Fruit fly (Drosophila melanogaster) whole organism, embryonic: Measurements from ENCODE around the gene CG14655.
A peak's percentile ranks its signal among the peaks of the same experiment; 100 is the strongest.

Source experiments
- BEAF-32 ChIP-seq: fragments of 200-800 bp; sonication (Bioruptor generic); optimal IDR thresholded peaks from 3 replicates; lab custom pipeline; 2017; ENCODE audit warnings: missing biosample characterization, missing genetic modification characterization, mild to moderate bottlenecking, moderate library complexity, missing genetic modification reagents
- CG10431 ChIP-seq: fragments of 200-800 bp; sonication (Bioruptor generic); optimal IDR thresholded peaks from 3 replicates; lab custom pipeline; 2018; ENCODE audit warnings: missing biosample characterization, mild to moderate bottlenecking, missing genetic modification characterization
- CG10543 ChIP-seq: fragments of 200-800 bp; sonication (Bioruptor generic); optimal IDR thresholded peaks from 3 replicates; lab custom pipeline; 2017; ENCODE audit warnings: missing biosample characterization, mild to moderate bottlenecking, missing genetic modification characterization, moderate library complexity
- CG11085 ChIP-seq: fragments of 200-800 bp; sonication (Bioruptor generic); IDR thresholded peaks from 2 replicates; pipeline ENCODE4 v1.3.6; 2022; ENCODE audit warnings: missing biosample characterization, missing genetic modification characterization
- CG11456 ChIP-seq: fragments of 200-800 bp; sonication (Bioruptor generic); IDR thresholded peaks from 3 replicates; pipeline ENCODE4 v1.3.6; 2022; ENCODE audit warnings: missing biosample characterization, missing genetic modification characterization
- CG11723 ChIP-seq: fragments of 200-800 bp; sonication (Bioruptor generic); optimal IDR thresholded peaks from 2 replicates; lab custom pipeline; 2017; ENCODE audit warnings: missing biosample characterization, mild to moderate bottlenecking, missing genetic modification characterization
- CG12769 ChIP-seq: fragments of 200-800 bp; sonication (Bioruptor generic); optimal IDR thresholded peaks from 2 replicates; lab custom pipeline; 2019; ENCODE audit warnings: missing biosample characterization, mild to moderate bottlenecking, missing genetic modification characterization, moderate library complexity
- CG13424 ChIP-seq: fragments of 200-800 bp; sonication (Bioruptor generic); optimal IDR thresholded peaks from 2 replicates; lab custom pipeline; 2019; ENCODE audit warnings: missing biosample characterization, mild to moderate bottlenecking, missing genetic modification characterization, moderate library complexity
- CG14667 ChIP-seq: fragments of 200-800 bp; sonication (Bioruptor generic); IDR thresholded peaks from 2 replicates; pipeline ENCODE4 v1.3.6; 2022; ENCODE audit warnings: missing biosample characterization, missing genetic modification characterization
- CG15073 ChIP-seq: fragments of 200-800 bp; sonication (Bioruptor generic); optimal IDR thresholded peaks from 2 replicates; lab custom pipeline; 2016; ENCODE audit warnings: missing biosample characterization, missing genetic modification characterization
- CG15601 ChIP-seq: fragments of 200-800 bp; sonication (Bioruptor generic); optimal IDR thresholded peaks from 3 replicates; lab custom pipeline; 2019; ENCODE audit warnings: missing biosample characterization, mild to moderate bottlenecking, missing genetic modification characterization, moderate library complexity
- CG2116 ChIP-seq: fragments of 200-800 bp; sonication (Bioruptor generic); optimal IDR thresholded peaks from 3 replicates; lab custom pipeline; 2018; ENCODE audit warnings: missing biosample characterization, mild to moderate bottlenecking, missing genetic modification characterization
- CG3163 ChIP-seq: fragments of 200-800 bp; sonication (Bioruptor generic); optimal IDR thresholded peaks from 3 replicates; lab custom pipeline; 2016; ENCODE audit warnings: missing biosample characterization, missing genetic modification characterization
- CG6254 ChIP-seq: fragments of 200-800 bp; sonication (Bioruptor generic); optimal IDR thresholded peaks from 3 replicates; lab custom pipeline; 2017; ENCODE audit warnings: mild to moderate bottlenecking, missing biosample characterization, missing genetic modification reagents, missing genetic modification characterization
- CG6683 ChIP-seq: fragments of 200-800 bp; sonication (Bioruptor generic); optimal IDR thresholded peaks from 2 replicates; lab custom pipeline; 2017; ENCODE audit warnings: missing biosample characterization, mild to moderate bottlenecking, missing genetic modification characterization, missing genetic modification reagents
- CG7556 ChIP-seq: fragments of 200-800 bp; sonication (Bioruptor generic); optimal IDR thresholded peaks from 2 replicates; lab custom pipeline; 2017; ENCODE audit warnings: missing biosample characterization, mild to moderate bottlenecking, missing genetic modification characterization
- CG8388 ChIP-seq: fragments of 200-800 bp; sonication (Bioruptor generic); optimal IDR thresholded peaks from 2 replicates; lab custom pipeline; 2019; ENCODE audit warnings: missing biosample characterization, mild to moderate bottlenecking, missing genetic modification characterization, moderate library complexity
- CG9727 ChIP-seq: fragments of 200-800 bp; sonication (Bioruptor generic); optimal IDR thresholded peaks from 3 replicates; lab custom pipeline; 2017; ENCODE audit warnings: missing biosample characterization, mild to moderate bottlenecking, missing genetic modification characterization
- Deaf1 ChIP-seq: fragments of 200-800 bp; optimal IDR thresholded peaks from 3 replicates; lab custom pipeline; 2019; ENCODE audit warnings: missing biosample characterization, mild to moderate bottlenecking, missing genetic modification characterization, moderate library complexity
- Dek ChIP-seq: fragments of 200-800 bp; sonication (Bioruptor generic); optimal IDR thresholded peaks from 3 replicates; lab custom pipeline; 2019; ENCODE audit warnings: missing biosample characterization, mild to moderate bottlenecking, missing genetic modification characterization, moderate library complexity
- Dfd ChIP-seq, 2 experiments: fragments of >200 bp; optimal IDR thresholded peaks; 2 replicates each; lab custom pipeline; 2017; ENCODE audit warnings: missing biosample characterization in 2 of 2, missing genetic modification characterization in 2 of 2
- ERR ChIP-seq: fragments of 200-800 bp; sonication (Bioruptor generic); optimal IDR thresholded peaks from 2 replicates; lab custom pipeline; 2016; ENCODE audit warnings: missing biosample characterization, missing genetic modification characterization
- Ets65A ChIP-seq: fragments of 200-800 bp; sonication (Bioruptor generic); peaks from one replicate; lab custom pipeline; 2016; ENCODE audit warnings: missing biosample characterization, missing genetic modification characterization
- Ets97D ChIP-seq: fragments of 200-800 bp; sonication (Bioruptor generic); optimal IDR thresholded peaks from 3 replicates; lab custom pipeline; 2016; ENCODE audit warnings: missing biosample characterization, missing genetic modification characterization
- Lhr ChIP-seq: fragments of 200-800 bp; sonication (Bioruptor generic); optimal IDR thresholded peaks from 3 replicates; lab custom pipeline; 2017; ENCODE audit warnings: mild to moderate bottlenecking, missing biosample characterization, missing genetic modification reagents, missing genetic modification characterization
- NFAT ChIP-seq: fragments of 200-800 bp; sonication (Bioruptor generic); IDR thresholded peaks from 2 replicates; pipeline ENCODE4 v1.3.6; 2022; ENCODE audit warnings: missing biosample characterization, missing genetic modification characterization
- NK7.1 ChIP-seq: fragments of 200-800 bp; sonication (Bioruptor generic); optimal IDR thresholded peaks from 3 replicates; lab custom pipeline; 2016; ENCODE audit warnings: missing biosample characterization, missing genetic modification characterization
- Ptx1 ChIP-seq: fragments of 200-800 bp; sonication (Bioruptor generic); IDR thresholded peaks from 2 replicates; pipeline ENCODE4 v1.3.6; 2022; ENCODE audit warnings: missing biosample characterization, missing genetic modification characterization
- Rfx ChIP-seq: fragments of 200-800 bp; sonication (Bioruptor generic); IDR thresholded peaks from 2 replicates; pipeline ENCODE4 v1.3.6; 2022; ENCODE audit warnings: missing biosample characterization, missing genetic modification characterization
- Sox102F ChIP-seq: fragments of 200-800 bp; sonication (Bioruptor generic); optimal IDR thresholded peaks from 2 replicates; lab custom pipeline; 2018; ENCODE audit warnings: missing biosample characterization, mild to moderate bottlenecking, missing genetic modification characterization, moderate library complexity
- Sry-β ChIP-seq: fragments of 200-800 bp; sonication (Bioruptor generic); optimal IDR thresholded peaks from 2 replicates; lab custom pipeline; 2018; ENCODE audit warnings: missing biosample characterization, mild to moderate bottlenecking, missing genetic modification characterization, moderate library complexity
- Sry-δ ChIP-seq: fragments of 200-800 bp; sonication (Bioruptor generic); optimal IDR thresholded peaks from 2 replicates; lab custom pipeline; 2016; ENCODE audit warnings: missing biosample characterization, missing genetic modification characterization
- Xrp1 ChIP-seq: fragments of 200-800 bp; sonication (Bioruptor generic); IDR thresholded peaks from 2 replicates; pipeline ENCODE4 v1.3.6; 2022; ENCODE audit warnings: missing biosample characterization, missing genetic modification characterization
- ara ChIP-seq: fragments of 200-800 bp; sonication (Bioruptor generic); IDR thresholded peaks from 2 replicates; pipeline ENCODE4 v1.3.6; 2022; ENCODE audit warnings: missing biosample characterization, missing genetic modification characterization
- bigmax ChIP-seq: fragments of 200-800 bp; sonication (Bioruptor generic); optimal IDR thresholded peaks from 2 replicates; lab custom pipeline; 2018; ENCODE audit warnings: missing biosample characterization, mild to moderate bottlenecking, missing genetic modification characterization
- btn ChIP-seq: fragments of 200-800 bp; sonication (Bioruptor generic); optimal IDR thresholded peaks from 2 replicates; lab custom pipeline; 2016; ENCODE audit warnings: missing biosample characterization, missing genetic modification characterization
- fd64A ChIP-seq: fragments of 200-800 bp; sonication (Bioruptor generic); optimal IDR thresholded peaks from 3 replicates; lab custom pipeline; 2018; ENCODE audit warnings: missing biosample characterization, mild to moderate bottlenecking, missing genetic modification characterization
- fru ChIP-seq: fragments of >200 bp; optimal IDR thresholded peaks from 2 replicates; lab custom pipeline; 2017
- gsb-n ChIP-seq: fragments of 200-800 bp; sonication (Bioruptor generic); optimal IDR thresholded peaks from 3 replicates; lab custom pipeline; 2018; ENCODE audit warnings: missing biosample characterization, mild to moderate bottlenecking, missing genetic modification characterization
- her ChIP-seq: fragments of 200-800 bp; sonication (Bioruptor generic); optimal IDR thresholded peaks from 2 replicates; lab custom pipeline; 2016; ENCODE audit warnings: missing biosample characterization, missing genetic modification characterization
- jumu ChIP-seq: fragments of 200-800 bp; sonication (Bioruptor generic); optimal IDR thresholded peaks from 3 replicates; lab custom pipeline; 2016; ENCODE audit warnings: missing biosample characterization, missing genetic modification characterization
- kah ChIP-seq: fragments of 200-800 bp; sonication (Bioruptor generic); optimal IDR thresholded peaks from 2 replicates; lab custom pipeline; 2018; ENCODE audit warnings: missing biosample characterization, mild to moderate bottlenecking, missing genetic modification characterization
- lab ChIP-seq: fragments of 200-800 bp; sonication (Bioruptor generic); optimal IDR thresholded peaks from 3 replicates; lab custom pipeline; 2017; ENCODE audit warnings: missing biosample characterization, missing genetic modification characterization, mild to moderate bottlenecking, moderate library complexity, missing genetic modification reagents
- nmo ChIP-seq: fragments of 200-800 bp; sonication (Bioruptor generic); optimal IDR thresholded peaks from 2 replicates; lab custom pipeline; 2018; ENCODE audit warnings: missing biosample characterization, mild to moderate bottlenecking, missing genetic modification characterization, moderate library complexity
- rib ChIP-seq: fragments of 200-800 bp; sonication (Bioruptor generic); IDR thresholded peaks from 2 replicates; pipeline ENCODE4 v1.3.6; 2022; ENCODE audit warnings: missing biosample characterization, missing genetic modification characterization
- row ChIP-seq: fragments of 200-800 bp; sonication (Bioruptor generic); IDR thresholded peaks from 3 replicates; pipeline ENCODE4 v1.3.6; 2022; ENCODE audit warnings: missing biosample characterization, missing genetic modification characterization
- ssp ChIP-seq: fragments of 200-800 bp; sonication (Bioruptor generic); IDR thresholded peaks from 2 replicates; pipeline ENCODE4 v1.3.6; 2022; ENCODE audit warnings: missing biosample characterization, missing genetic modification characterization
- trem ChIP-seq: fragments of 200-800 bp; optimal IDR thresholded peaks from 3 replicates; lab custom pipeline; 2019; ENCODE audit warnings: missing biosample characterization, mild to moderate bottlenecking, missing genetic modification characterization, moderate library complexity
- yki ChIP-seq: fragments of >200 bp; optimal IDR thresholded peaks from 3 replicates; lab custom pipeline; 2018

The CG14655 gene

dm6 chr3R:4811936-4812534, 31.9 kb upstream of the CG14655 start, which contains the start of the genes Hus1-like and ctrip (continued):
- no peak for TF ChIP-seq CG3163 (GFP tag; lab: Kevin White, UChicago)
- TF ChIP-seq Ets65A (GFP tag; lab: Kevin White, UChicago): no peak
- no peak for TF ChIP-seq jumu (GFP tag; lab: Kevin White, UChicago)
- peak; percentile 24 for TF ChIP-seq lab (GFP tag; lab: Kevin White, UChicago)
- TF ChIP-seq bigmax (GFP tag; lab: Kevin White, UChicago): no peak
- TF ChIP-seq Sry-δ (GFP tag; lab: Kevin White, UChicago): peak; percentile 53
- no peak for TF ChIP-seq NK7.1 (GFP tag; lab: Kevin White, UChicago)
- no peak for TF ChIP-seq CG15601 (tag; lab: Kevin White, UChicago)
- TF ChIP-seq CG6254: no peak
- peak; percentile 45 for TF ChIP-seq CG2116
- TF ChIP-seq CG7556: no peak
- no peak for TF ChIP-seq Sox102F
- TF ChIP-seq Dfd (GFP tag; optimal IDR thresholded peaks at IDR 0.05; lab: Kevin White, UChicago): peak in 1 of 2 experiments; percentile 14
- TF ChIP-seq Ets97D: peak; percentile 63
- no peak for TF ChIP-seq rib (GFP tag; lab: Robert Waterston, UW)
- TF ChIP-seq row (GFP tag; lab: Robert Waterston, UW): peak; percentile 83
- TF ChIP-seq CG11723 (GFP tag; lab: Kevin White, UChicago): peak; percentile 36
- TF ChIP-seq BEAF-32 (GFP tag; lab: Kevin White, UChicago): peak; percentile 63
- peak; percentile 2 for TF ChIP-seq CG10543 (GFP tag; lab: Kevin White, UChicago)
- TF ChIP-seq fru (lab: Kevin White, UChicago): no peak
- TF ChIP-seq CG11085 (GFP tag; lab: Robert Waterston, UW): no peak
- TF ChIP-seq CG12769 (tag; lab: Kevin White, UChicago): no peak
- TF ChIP-seq ssp (GFP tag; lab: Robert Waterston, UW): peak; percentile 95
- TF ChIP-seq btn (GFP tag; lab: Kevin White, UChicago): no peak
- TF ChIP-seq NFAT (GFP tag; lab: Robert Waterston, UW): 0 out of 2 replicates have a peak, but pooled peaks have one; percentile 28
- no peak for TF ChIP-seq CG8388
- TF ChIP-seq trem (tag; lab: Kevin White, UChicago): peak; percentile 32
- TF ChIP-seq nmo (GFP tag; lab: Kevin White, UChicago): peak; percentile 33
- TF ChIP-seq Sry-β: no peak
- no peak for TF ChIP-seq Xrp1 (GFP tag; lab: Robert Waterston, UW)
- TF ChIP-seq CG15073 (GFP tag; lab: Kevin White, UChicago): no peak
- no peak for TF ChIP-seq fd64A (GFP tag; lab: Kevin White, UChicago)
- TF ChIP-seq Rfx (GFP tag; lab: Robert Waterston, UW): peak; percentile 64

dm6 chr3R:4811124-4811935, 31.2 kb upstream of the CG14655 start, which contains the start of gene Gmppb:
Gmppb (plus strand) TSS chr3R:4811444.
- no peak for TF ChIP-seq CG10431 (GFP tag; lab: Kevin White, UChicago)
- TF ChIP-seq CG9727 (GFP tag; lab: Kevin White, UChicago): no peak
- TF ChIP-seq CG11456 (GFP tag; lab: Robert Waterston, UW): no peak
- no peak for TF ChIP-seq Ptx1
- no peak for TF ChIP-seq yki (lab: Kevin White, UChicago)
- TF ChIP-seq Dek (tag; lab: Kevin White, UChicago): no peak
- TF ChIP-seq ERR (GFP tag; lab: Kevin White, UChicago): no peak
- no peak for TF ChIP-seq CG7556
- TF ChIP-seq CG14667 (GFP tag; lab: Robert Waterston, UW): no peak
- no peak for TF ChIP-seq gsb-n (tag; lab: Kevin White, UChicago)
- no peak for TF ChIP-seq kah (GFP tag; lab: Kevin White, UChicago)
- no peak for TF ChIP-seq CG11085 (GFP tag; lab: Robert Waterston, UW)
- no peak for TF ChIP-seq CG13424 (tag; lab: Kevin White, UChicago)
- TF ChIP-seq her (GFP tag; lab: Kevin White, UChicago): no peak
- TF ChIP-seq Lhr (GFP tag; lab: Kevin White, UChicago): no peak
- TF ChIP-seq CG6683 (GFP tag; lab: Kevin White, UChicago): no peak
- no peak for TF ChIP-seq Deaf1 (tag; lab: Kevin White, UChicago)
- TF ChIP-seq ara (GFP tag; lab: Robert Waterston, UW): no peak
